Fruit fly (Drosophila melanogaster) ovary, adult (tissue): Measurements from ENCODE around the gene Meltrin.

Source experiments
- CG17801 ChIP-seq: fragments of 200-800 bp; optimal IDR thresholded peaks from 2 replicates; lab custom pipeline; 2019; ENCODE audit warnings: missing biosample characterization, mild to moderate bottlenecking, missing genetic modification characterization, moderate library complexity; ENCODE audit not compliant: partially characterized antibody

Gene Meltrin

dm6 chr3R:14717076-14717711 lies 20.1 kb upstream of the Meltrin start:
- TF ChIP-seq CG17801 (GFP tag; lab: Kevin White, UChicago), result no peak

- no peak for TF ChIP-seq CG17801 (GFP tag; lab: Kevin White, UChicago)
Observed at dm6 chr3R:14716188-14717075, 19.3 kb upstream of the Meltrin start.

DNA sequence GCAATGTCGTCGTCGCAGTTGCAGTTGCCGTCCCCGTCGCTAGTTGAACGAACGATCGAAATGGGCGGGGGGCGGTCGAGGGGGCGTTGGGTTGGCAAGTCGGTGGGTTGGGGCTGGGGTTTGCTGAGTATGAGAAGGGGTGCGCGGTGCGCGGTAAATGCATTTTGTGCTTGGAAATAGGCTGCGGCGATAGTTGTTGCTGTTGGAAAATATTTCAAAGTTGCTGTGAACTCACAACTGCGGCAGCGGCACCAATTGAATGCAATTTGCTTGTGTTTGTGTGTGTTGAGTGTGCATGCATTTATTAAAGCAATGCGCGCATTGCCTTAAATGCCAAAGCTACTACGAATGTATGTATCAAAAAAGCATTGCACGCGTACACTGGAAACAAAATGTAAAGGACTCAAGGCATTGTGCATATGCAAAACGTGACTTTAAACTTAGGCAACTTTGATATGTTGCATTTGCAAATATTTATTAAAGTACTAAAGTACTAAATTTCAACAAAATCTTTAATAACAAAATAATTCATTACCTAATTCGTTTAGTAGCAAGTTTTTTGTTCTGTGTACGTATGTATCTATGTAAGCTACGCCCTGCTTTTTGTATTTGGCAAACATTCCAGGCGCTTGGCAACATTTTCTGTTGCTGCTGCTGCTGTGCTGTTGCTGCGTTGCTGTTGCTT lies 18.0 kb upstream of the Meltrin start:
- TF ChIP-seq CG17801 (GFP tag; lab: Kevin White, UChicago), result no peak

- TF ChIP-seq CG17801 (GFP tag; lab: Kevin White, UChicago), result peak; percentile 41
Observed at dm6 chr3R:14714147-14714903, 17.2 kb upstream of the Meltrin start.

dm6 chr3R:14713776-14714146 lies 16.7 kb upstream of the Meltrin start:
- no peak for TF ChIP-seq CG17801 (GFP tag; lab: Kevin White, UChicago)

dm6 chr3R:14713110-14713713 lies 16.1 kb upstream of the Meltrin start:
- no peak for TF ChIP-seq CG17801 (GFP tag; lab: Kevin White, UChicago)

dm6 chr3R:14711447-14712163 lies 14.5 kb upstream of the Meltrin start:
- TF ChIP-seq CG17801 (GFP tag; lab: Kevin White, UChicago), result no peak

- no peak for TF ChIP-seq CG17801 (GFP tag; lab: Kevin White, UChicago)
Observed at dm6 chr3R:14710673-14711072, 13.6 kb upstream of the Meltrin start.

dm6 chr3R:14709480-14709984 lies 12.4 kb upstream of the Meltrin start:
- TF ChIP-seq CG17801 (GFP tag; lab: Kevin White, UChicago), result no peak

- no peak for TF ChIP-seq CG17801 (GFP tag; lab: Kevin White, UChicago)
Observed at dm6 chr3R:14708948-14709385, 11.9 kb upstream of the Meltrin start.

dm6 chr3R:14707703-14708643 lies 10.9 kb upstream of the Meltrin start:
- TF ChIP-seq CG17801 (GFP tag; lab: Kevin White, UChicago), result no peak

DNA sequence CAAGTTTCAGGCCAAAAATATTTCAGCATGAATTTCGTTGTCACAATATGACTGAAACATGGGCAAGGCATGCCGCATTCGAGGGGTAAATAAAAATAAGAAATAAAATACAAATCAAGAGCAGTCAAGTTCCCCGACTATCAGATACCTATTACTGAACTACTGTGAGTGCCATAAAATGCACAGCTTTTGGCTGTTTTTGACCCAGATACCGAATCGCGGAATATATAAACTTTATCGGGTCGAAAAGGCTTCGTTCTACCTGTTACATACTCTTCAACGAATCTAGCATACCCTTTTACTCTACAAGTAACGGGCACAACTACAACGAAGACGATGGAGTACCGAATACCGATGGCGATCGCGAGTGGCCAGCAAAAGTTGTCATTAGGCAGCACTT lies 9.8 kb upstream of the Meltrin start:
- peak; percentile 6 for TF ChIP-seq CG17801 (GFP tag; lab: Kevin White, UChicago)
